Worm (Caenorhabditis elegans) whole organism, mixed stage, embryonic: ENCODE data around the gene pal-1.

Source experiments
- cnd-1 ChIP-seq: fragments of 200-800 bp; sonication (Bioruptor generic); optimal IDR thresholded peaks from 2 replicates; lab custom pipeline; 2018; ENCODE audit warnings: mild to moderate bottlenecking, missing genetic modification characterization, missing compliant biosample characterization
- mep-1 ChIP-seq: fragments of 150-350 bp; optimal IDR thresholded peaks from 2 replicates; lab custom pipeline; 2017; ENCODE audit warnings: missing biosample characterization, missing genetic modification reagents, missing genetic modification characterization, inconsistent platforms
- nhr-28 ChIP-seq: fragments of 150-350 bp; optimal IDR thresholded peaks from 2 replicates; lab custom pipeline; 2014; ENCODE audit warnings: missing biosample characterization, missing genetic modification characterization
- nhr-76 ChIP-seq: sonication (generic microtip); optimal IDR thresholded peaks from 2 replicates; lab custom pipeline; 2017; ENCODE audit warnings: missing biosample characterization, missing genetic modification characterization
- snpc-4 ChIP-seq: fragments of 150-350 bp; optimal IDR thresholded peaks from 2 replicates; lab custom pipeline; 2014; ENCODE audit warnings: missing biosample characterization, missing genetic modification characterization
- unc-62 ChIP-seq: fragments of 150-350 bp; optimal IDR thresholded peaks from 2 replicates; lab custom pipeline; 2014; ENCODE audit warnings: missing biosample characterization, missing genetic modification reagents, missing genetic modification characterization
- ztf-11 ChIP-seq: fragments of 150-350 bp; optimal IDR thresholded peaks from 2 replicates; lab custom pipeline; 2014; ENCODE audit warnings: missing biosample characterization, missing genetic modification characterization

DNA sequence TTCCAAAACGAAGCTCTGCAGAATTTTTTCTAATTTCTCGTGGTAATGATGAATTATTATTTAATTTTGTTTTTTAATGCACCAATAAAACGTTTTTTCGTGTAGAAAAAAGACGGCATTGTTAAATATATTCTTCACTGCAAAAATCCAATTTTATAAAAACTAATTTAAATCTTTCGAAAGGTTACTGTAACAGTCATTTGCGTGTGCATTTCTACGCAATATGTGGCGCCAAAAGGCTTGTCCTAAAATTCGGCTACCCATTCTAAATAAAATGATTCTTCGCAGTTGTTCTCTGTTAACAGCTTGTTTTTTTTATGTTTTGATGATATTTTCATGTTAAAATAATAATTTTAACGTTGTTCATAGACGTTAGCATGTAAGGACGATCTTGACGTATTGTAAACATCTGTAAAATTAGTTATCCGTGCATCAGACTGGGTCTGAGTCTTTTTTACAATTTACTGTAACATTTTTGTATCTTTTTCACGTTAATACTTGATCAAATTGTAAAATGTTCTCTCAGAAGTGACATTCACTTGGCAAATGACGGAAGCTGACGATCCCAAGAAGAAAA, 16.7 kb downstream of the pal-1 start, which contains the start of gene mip-1:
- no peak for TF ChIP-seq ztf-11
- TF ChIP-seq unc-62 (GFP tag; lab: Kevin White, UChicago): no peak
- no peak for TF ChIP-seq nhr-76 (tag; lab: Kevin White, UChicago)
- no peak for TF ChIP-seq nhr-28 (tag; lab: Kevin White, UChicago)
- TF ChIP-seq mep-1 (tag; lab: Kevin White, UChicago): no peak
- no peak for TF ChIP-seq cnd-1 (tag; lab: Kevin White, UChicago)
- TF ChIP-seq snpc-4 (tag; lab: Kevin White, UChicago): no peak
